Worm (Caenorhabditis elegans) whole organism, L1 larva: Measurements from ENCODE around the gene dnbp-1.

Source experiments
- ceh-82 ChIP-seq, 3 experiments: fragments of 150-350 bp in 1 of 3; sonication (generic microtip) in 2 of 3; optimal IDR thresholded peaks; 2 replicates each; lab custom pipeline; 2014 to 2017; ENCODE audit warnings: missing biosample characterization in 3 of 3, missing genetic modification characterization in 3 of 3
- fos-1 ChIP-seq: fragments of 150-350 bp; optimal IDR thresholded peaks from 2 replicates; lab custom pipeline; 2014; ENCODE audit warnings: missing biosample characterization, missing genetic modification characterization
- irx-1 ChIP-seq: sonication (generic microtip); optimal IDR thresholded peaks from 2 replicates; lab custom pipeline; 2016; ENCODE audit warnings: missing genetic modification characterization, missing compliant biosample characterization
- lin-13 ChIP-seq: fragments of 150-350 bp; optimal IDR thresholded peaks from 2 replicates; lab custom pipeline; 2014; ENCODE audit warnings: missing biosample characterization, missing genetic modification reagents, missing genetic modification characterization
- lin-39 ChIP-seq: fragments of 150-350 bp; optimal IDR thresholded peaks from 2 replicates; lab custom pipeline; 2014; ENCODE audit warnings: missing biosample characterization, missing genetic modification reagents, missing genetic modification characterization
- lir-3 ChIP-seq: sonication (generic microtip); optimal IDR thresholded peaks from 2 replicates; lab custom pipeline; 2016; ENCODE audit warnings: mild to moderate bottlenecking, missing genetic modification characterization, moderate library complexity, missing compliant biosample characterization; ENCODE audit not compliant: poor library complexity
- lsy-2 ChIP-seq, 2 experiments: fragments of 150-350 bp; optimal IDR thresholded peaks; 2 replicates each; lab custom pipeline; 2014; ENCODE audit warnings: missing biosample characterization in 2 of 2, missing genetic modification characterization in 2 of 2
- nhr-90 ChIP-seq: sonication (generic microtip); optimal IDR thresholded peaks from 2 replicates; lab custom pipeline; 2016; ENCODE audit warnings: mild to moderate bottlenecking, missing genetic modification characterization, missing compliant biosample characterization; ENCODE audit not compliant: poor library complexity
- ztf-4 ChIP-seq: fragments of 150-350 bp; optimal IDR thresholded peaks from 2 replicates; lab custom pipeline; 2014; ENCODE audit warnings: missing biosample characterization, missing genetic modification characterization

DNA sequence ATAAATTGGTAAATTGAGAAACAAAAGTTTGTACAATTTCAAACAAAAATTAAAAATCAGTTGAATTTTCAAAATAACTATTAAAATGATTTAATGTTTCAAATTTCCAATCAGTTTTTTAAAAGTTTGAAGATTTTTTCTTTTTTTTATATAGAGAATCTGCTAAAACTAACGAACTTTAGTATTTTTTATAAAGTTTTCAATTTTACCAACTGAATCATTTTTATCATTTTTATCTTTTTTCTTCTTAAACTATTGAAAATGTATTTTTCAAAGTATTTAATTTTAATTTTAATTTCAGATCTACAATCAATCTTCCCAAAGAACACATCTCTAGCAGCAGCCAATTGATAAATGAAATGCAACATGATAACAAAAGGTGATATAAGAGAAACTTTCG is 45.6 kb downstream of the dnbp-1 start, which contains the start of gene Y37A1A.4:
- TF ChIP-seq lir-3 (tag; lab: Kevin White, UChicago) (no peak), fos-1 (tag; lab: Kevin White, UChicago) (no peak), lin-13 (GFP tag; lab: Kevin White, UChicago) (no peak), irx-1 (tag; lab: Kevin White, UChicago) (no peak), lsy-2 (tag; optimal IDR thresholded peaks at IDR 0.05; lab: Kevin White, UChicago) (no peak), ztf-4 (tag; lab: Kevin White, UChicago) (no peak), ceh-82 (tag; optimal IDR thresholded peaks at IDR 0.05; lab: Kevin White, UChicago) (no peak), lin-39 (no peak), nhr-90 (tag; lab: Kevin White, UChicago) (no peak)
